Worm (Caenorhabditis elegans) whole organism, L3 larva: ENCODE results near the gene twk-24.
A peak's percentile ranks its signal among the peaks of the same experiment; 100 is the strongest.

ENCODE experiments used
- R02D3.7 ChIP-seq: fragments of 150-350 bp; optimal IDR thresholded peaks from 2 replicates; lab custom pipeline; 2014; ENCODE audit warnings: missing biosample characterization, missing genetic modification characterization
- ZK546.5 ChIP-seq: sonication (generic microtip); optimal IDR thresholded peaks from 2 replicates; lab custom pipeline; 2017; ENCODE audit warnings: missing biosample characterization, missing genetic modification characterization
- aly-2 ChIP-seq: fragments of 150-350 bp; optimal IDR thresholded peaks from 2 replicates; lab custom pipeline; 2014; ENCODE audit warnings: missing biosample characterization, missing genetic modification characterization
- ama-1 ChIP-seq: fragments of 150-350 bp; optimal IDR thresholded peaks from 2 replicates; lab custom pipeline; 2018
- ceh-16 ChIP-seq: sonication (generic microtip); optimal IDR thresholded peaks from 2 replicates; lab custom pipeline; 2017; ENCODE audit warnings: missing biosample characterization, missing genetic modification characterization
- ceh-28 ChIP-seq: fragments of 150-350 bp; optimal IDR thresholded peaks from 2 replicates; lab custom pipeline; 2014; ENCODE audit warnings: missing biosample characterization, missing genetic modification reagents, missing genetic modification characterization
- ceh-9 ChIP-seq: sonication (generic microtip); optimal IDR thresholded peaks from 2 replicates; lab custom pipeline; 2018; ENCODE audit warnings: missing biosample characterization, missing genetic modification characterization
- daf-12 ChIP-seq: fragments of 150-350 bp; optimal IDR thresholded peaks from 2 replicates; lab custom pipeline; 2014; ENCODE audit warnings: missing biosample characterization, missing genetic modification reagents, missing genetic modification characterization
- egl-27 ChIP-seq: sonication (generic microtip); optimal IDR thresholded peaks from 4 replicates; lab custom pipeline; 2017; ENCODE audit warnings: missing biosample characterization, missing genetic modification reagents, missing genetic modification characterization
- elt-1 ChIP-seq: fragments of 150-350 bp; optimal IDR thresholded peaks from 2 replicates; lab custom pipeline; 2014; ENCODE audit warnings: missing biosample characterization, missing genetic modification characterization
- elt-3 ChIP-seq, 3 experiments: fragments of 150-350 bp in 1 of 3; sonication (generic microtip) in 2 of 3; optimal IDR thresholded peaks; 2 replicates in 2 of 3; 4 replicates in 1 of 3; lab custom pipeline; 2014 to 2017; ENCODE audit warnings: missing biosample characterization in 3 of 3, missing genetic modification characterization in 3 of 3
- eor-1 ChIP-seq, 2 experiments: fragments of 150-350 bp; optimal IDR thresholded peaks; 2 replicates each; lab custom pipeline; 2014 to 2018; ENCODE audit warnings: missing biosample characterization in 2 of 2, missing genetic modification characterization in 2 of 2
- fkh-2 ChIP-seq: fragments of 150-350 bp; optimal IDR thresholded peaks from 2 replicates; lab custom pipeline; 2014; ENCODE audit warnings: missing biosample characterization, missing genetic modification reagents, missing genetic modification characterization
- hmg-11 ChIP-seq: sonication (generic microtip); optimal IDR thresholded peaks from 2 replicates; lab custom pipeline; 2016; ENCODE audit warnings: missing genetic modification characterization, missing compliant biosample characterization
- jun-1 ChIP-seq: fragments of 150-350 bp; optimal IDR thresholded peaks from 2 replicates; lab custom pipeline; 2014; ENCODE audit warnings: missing biosample characterization, missing genetic modification reagents, missing genetic modification characterization
- lin-15B ChIP-seq: fragments of 150-350 bp; optimal IDR thresholded peaks from 2 replicates; lab custom pipeline; 2014; ENCODE audit warnings: missing biosample characterization, missing genetic modification characterization
- lin-39 ChIP-seq: fragments of 150-350 bp; optimal IDR thresholded peaks from 2 replicates; lab custom pipeline; 2018; ENCODE audit warnings: missing biosample characterization, missing genetic modification reagents, missing genetic modification characterization
- lsy-12 ChIP-seq: sonication (generic microtip); optimal IDR thresholded peaks from 2 replicates; lab custom pipeline; 2016; ENCODE audit warnings: mild to moderate bottlenecking, missing genetic modification characterization, missing compliant biosample characterization
- mml-1 ChIP-seq: fragments of 150-350 bp; sonication (generic microtip); optimal IDR thresholded peaks from 3 replicates; lab custom pipeline; 2014; ENCODE audit warnings: missing biosample characterization, missing genetic modification characterization
- nfya-1 ChIP-seq: sonication (generic microtip); optimal IDR thresholded peaks from 2 replicates; lab custom pipeline; 2017; ENCODE audit warnings: missing genetic modification characterization, mild to moderate bottlenecking, missing compliant biosample characterization, antibody characterized with exemption, moderate library complexity; ENCODE audit not compliant: insufficient read depth
- nhr-11 ChIP-seq: fragments of 150-350 bp; optimal IDR thresholded peaks from 2 replicates; lab custom pipeline; 2014; ENCODE audit warnings: missing biosample characterization, missing genetic modification characterization
- nhr-28 ChIP-seq: fragments of 150-350 bp; optimal IDR thresholded peaks from 2 replicates; lab custom pipeline; 2014; ENCODE audit warnings: missing biosample characterization, missing genetic modification characterization
- nhr-43 ChIP-seq: sonication (generic microtip); optimal IDR thresholded peaks from 2 replicates; lab custom pipeline; 2016; ENCODE audit warnings: mild to moderate bottlenecking, missing genetic modification characterization, missing compliant biosample characterization; ENCODE audit not compliant: poor library complexity, severe bottlenecking
- nhr-67 ChIP-seq: fragments of 150-350 bp; optimal IDR thresholded peaks from 2 replicates; lab custom pipeline; 2014; ENCODE audit warnings: missing biosample characterization, missing genetic modification characterization
- nhr-76 ChIP-seq: fragments of 150-350 bp; sonication (generic microtip); optimal IDR thresholded peaks from 5 replicates; lab custom pipeline; 2014; ENCODE audit warnings: missing biosample characterization, missing genetic modification characterization
- nhr-77 ChIP-seq: fragments of 150-350 bp; optimal IDR thresholded peaks from 2 replicates; lab custom pipeline; 2014; ENCODE audit warnings: missing biosample characterization, missing genetic modification characterization
- pha-4 ChIP-seq: fragments of 150-350 bp; optimal IDR thresholded peaks from 2 replicates; lab custom pipeline; 2014; ENCODE audit warnings: missing biosample characterization, missing genetic modification reagents, missing genetic modification characterization
- pqm-1 ChIP-seq: fragments of 150-350 bp; optimal IDR thresholded peaks from 2 replicates; lab custom pipeline; 2017; ENCODE audit warnings: missing biosample characterization, missing genetic modification characterization, inconsistent platforms
- sea-2 ChIP-seq: fragments of 150-350 bp; sonication (generic microtip); optimal IDR thresholded peaks from 4 replicates; lab custom pipeline; 2014; ENCODE audit warnings: missing biosample characterization, missing genetic modification reagents, missing genetic modification characterization
- skn-1 ChIP-seq: fragments of 150-350 bp; optimal IDR thresholded peaks from 2 replicates; lab custom pipeline; 2014; ENCODE audit warnings: missing biosample characterization, missing genetic modification characterization
- snpc-4 ChIP-seq: fragments of 150-350 bp; optimal IDR thresholded peaks from 2 replicates; lab custom pipeline; 2014; ENCODE audit warnings: missing biosample characterization, missing genetic modification characterization
- tbx-2 ChIP-seq: sonication (generic microtip); optimal IDR thresholded peaks from 2 replicates; lab custom pipeline; 2016; ENCODE audit warnings: mild to moderate bottlenecking, missing genetic modification characterization, missing compliant biosample characterization
- unc-39 ChIP-seq: sonication (generic microtip); optimal IDR thresholded peaks from 4 replicates; lab custom pipeline; 2017; ENCODE audit warnings: missing biosample characterization, missing genetic modification characterization
- unc-62 ChIP-seq: fragments of 150-350 bp; sonication (generic microtip); optimal IDR thresholded peaks from 4 replicates; lab custom pipeline; 2014; ENCODE audit warnings: missing biosample characterization, missing genetic modification reagents, missing genetic modification characterization
- zag-1 ChIP-seq: fragments of 150-350 bp; optimal IDR thresholded peaks from 2 replicates; lab custom pipeline; 2014; ENCODE audit warnings: missing biosample characterization, missing genetic modification characterization
- ztf-11 ChIP-seq: fragments of 150-350 bp; optimal IDR thresholded peaks from 2 replicates; lab custom pipeline; 2014; ENCODE audit warnings: missing biosample characterization, missing genetic modification characterization
- ztf-4 ChIP-seq: fragments of 150-350 bp; optimal IDR thresholded peaks from 2 replicates; lab custom pipeline; 2014; ENCODE audit warnings: missing biosample characterization, missing genetic modification characterization

twk-24 gene

DNA sequence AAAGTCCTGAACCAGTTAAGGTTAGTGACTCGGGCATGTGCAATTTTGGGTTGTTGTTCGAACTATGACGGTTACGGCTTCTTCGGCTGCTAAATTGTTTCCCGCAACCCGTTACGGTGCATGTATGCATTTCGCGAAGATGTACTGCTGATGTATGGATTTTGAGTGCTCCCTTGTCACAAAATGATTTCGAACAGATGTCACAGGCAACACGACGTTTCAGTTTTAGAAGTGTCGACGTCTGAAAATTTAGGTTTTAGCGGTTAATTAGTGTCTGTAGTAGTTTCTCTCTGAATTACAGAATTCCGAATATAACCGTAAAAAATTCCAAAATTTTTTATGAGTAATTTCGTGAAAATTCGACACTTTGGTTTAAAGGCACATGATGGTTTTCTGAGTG, 6.6 kb upstream of the twk-24 start:
- TF ChIP-seq zag-1 (no peak), ama-1 (lab: Kevin White, UChicago) (no peak), pqm-1 (tag; lab: Kevin White, UChicago) (no peak), mml-1 (no peak), nhr-28 (tag; lab: Kevin White, UChicago) (no peak), nhr-43 (tag; lab: Kevin White, UChicago) (no peak), nhr-77 (tag; lab: Kevin White, UChicago) (no peak), jun-1 (no peak), elt-1 (tag; lab: Kevin White, UChicago) (no peak), nhr-11 (tag; lab: Kevin White, UChicago) (no peak), unc-39 (tag; lab: Kevin White, UChicago) (no peak), ztf-11 (tag; lab: Kevin White, UChicago) (no peak), R02D3.7 (tag; lab: Kevin White, UChicago) (no peak)

- TF ChIP-seq ZK546.5 (no peak), lin-15B (peak; percentile 19)
These were observed 2.4 kb upstream of the twk-24 start, which contains the start of the genes tsfm-1 and capg-2 for ce11 chrV:12271495-12271894. tsfm-1 (minus strand) TSS chrV:12271551. capg-2 (plus strand) TSS chrV:12271873.

- TF ChIP-seq jun-1 (no peak), nhr-67 (tag; lab: Kevin White, UChicago) (no peak), eor-1 (tag; optimal IDR thresholded peaks at IDR 0.05; lab: Kevin White, UChicago) (no peak), ceh-28 (tag; lab: Kevin White, UChicago) (no peak)
These were observed 5.4 kb downstream of the twk-24 start, which contains the start of gene ssp-35 for ce11 chrV:12263723-12264122. ssp-35 (minus strand) TSS chrV:12263823.

- TF ChIP-seq tbx-2 (tag; lab: Kevin White, UChicago) = no peak
- no peak for TF ChIP-seq nfya-1
- no peak for TF ChIP-seq ama-1 (lab: Kevin White, UChicago)
- no peak for TF ChIP-seq eor-1 (tag; optimal IDR thresholded peaks at IDR 0.05; lab: Kevin White, UChicago)
- no peak for TF ChIP-seq jun-1
- TF ChIP-seq unc-39 (tag; lab: Kevin White, UChicago) = no peak
- TF ChIP-seq hmg-11 = no peak
- TF ChIP-seq nhr-77 (tag; lab: Kevin White, UChicago) = no peak
- no peak for TF ChIP-seq ztf-11 (tag; lab: Kevin White, UChicago)
- TF ChIP-seq ceh-9 (tag; lab: Kevin White, UChicago) = no peak
- no peak for TF ChIP-seq aly-2 (tag; lab: Kevin White, UChicago)
- no peak for TF ChIP-seq pha-4 (tag; lab: Kevin White, UChicago)
- no peak for TF ChIP-seq ztf-4 (tag; lab: Kevin White, UChicago)
- TF ChIP-seq zag-1 = no peak
- no peak for TF ChIP-seq elt-3 (tag; optimal IDR thresholded peaks at IDR 0.05; lab: Kevin White, UChicago)
- TF ChIP-seq ceh-28 (tag; lab: Kevin White, UChicago) = no peak
- no peak for TF ChIP-seq pqm-1 (tag; lab: Kevin White, UChicago)
- TF ChIP-seq lin-39 (tag; lab: Kevin White, UChicago) = no peak
- no peak for TF ChIP-seq skn-1
- TF ChIP-seq unc-62 = no peak
These were observed 7.7 kb downstream of the twk-24 start, which contains the start of gene tbb-6 for ce11 chrV:12261377-12261776. tbb-6 (plus strand) TSS chrV:12261531.

ce11 chrV:12258922-12259321, 10.2 kb downstream of the twk-24 start, which contains the start of gene ugt-56:
ugt-56 (plus strand) TSS chrV:12258982.
- TF ChIP-seq daf-12 (tag; lab: Kevin White, UChicago) (no peak), R02D3.7 (tag; lab: Kevin White, UChicago) (no peak), ceh-16 (tag; lab: Kevin White, UChicago) (no peak), sea-2 (GFP tag; lab: Kevin White, UChicago) (no peak)

DNA sequence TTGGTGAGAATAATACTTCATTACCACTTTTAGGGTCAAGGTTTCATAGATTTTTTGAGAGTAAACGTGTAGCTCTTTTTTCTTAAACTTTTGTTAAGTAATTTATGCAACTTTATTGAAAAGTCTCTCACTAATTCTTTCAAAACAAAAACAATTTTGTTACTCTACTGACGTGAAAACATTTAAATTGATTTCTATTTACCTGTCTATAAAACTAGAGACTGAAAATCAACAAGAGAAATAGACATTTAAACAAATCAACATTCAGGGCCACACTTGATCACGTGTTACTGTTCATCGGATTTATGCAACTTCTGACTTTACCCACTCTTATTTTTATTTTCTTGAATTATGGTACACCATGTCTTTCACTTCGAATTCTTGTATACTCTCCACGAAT, 12.7 kb downstream of the twk-24 start, which contains the start of gene ugt-55:
TSS of gene ugt-55 (plus strand) at position 301 of the 400 bp plus-strand sequence.
- TF ChIP-seq nhr-11 (tag; lab: Kevin White, UChicago) (no peak), elt-1 (tag; lab: Kevin White, UChicago) (no peak), ceh-28 (tag; lab: Kevin White, UChicago) (no peak), lin-39 (tag; lab: Kevin White, UChicago) (no peak), pha-4 (tag; lab: Kevin White, UChicago) (no peak), snpc-4 (no peak), fkh-2 (tag; lab: Kevin White, UChicago) (no peak), ztf-11 (tag; lab: Kevin White, UChicago) (no peak), ceh-16 (tag; lab: Kevin White, UChicago) (no peak), unc-62 (no peak), hmg-11 (no peak), nhr-76 (tag; lab: Kevin White, UChicago) (no peak), unc-39 (tag; lab: Kevin White, UChicago) (no peak), tbx-2 (tag; lab: Kevin White, UChicago) (no peak), nhr-67 (tag; lab: Kevin White, UChicago) (no peak), lsy-12 (tag; lab: Kevin White, UChicago) (no peak), daf-12 (tag; lab: Kevin White, UChicago) (no peak), elt-3 (tag; optimal IDR thresholded peaks at IDR 0.05; lab: Kevin White, UChicago) (no peak), nhr-43 (tag; lab: Kevin White, UChicago) (no peak), egl-27 (no peak)
